Worm (Caenorhabditis elegans): Measurements from ENCODE around the gene ints-7.

ints-7 gene

DNA sequence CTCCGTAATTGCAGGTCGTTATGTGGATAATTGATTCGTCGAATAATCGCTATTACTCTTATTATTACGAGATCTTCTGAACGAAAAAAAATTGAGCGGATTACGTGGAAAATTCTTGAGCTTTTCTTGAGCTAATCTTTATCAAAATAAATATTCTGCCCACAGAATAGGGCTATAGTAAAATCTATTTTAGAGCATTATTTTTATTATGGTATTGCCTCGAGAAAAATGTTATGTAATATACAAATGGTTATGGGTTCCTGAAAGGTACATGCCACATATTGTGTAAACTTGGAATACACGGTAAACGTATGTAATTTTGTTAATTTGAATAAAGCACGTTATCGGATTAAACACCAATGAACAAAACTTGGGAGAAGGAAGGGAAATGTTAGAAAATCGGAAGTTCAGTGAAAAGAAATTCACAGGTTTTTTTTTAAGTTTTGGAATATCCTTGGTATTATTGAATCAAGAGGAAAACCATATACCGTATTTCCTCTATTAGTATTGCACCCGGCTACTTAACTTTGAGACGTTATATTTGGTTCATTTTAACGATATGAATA is 54.6 kb downstream of the ints-7 start (continued):
- TF ChIP-seq egl-27 (tag; optimal IDR thresholded peaks at IDR 0.05) (no peak), nhr-12 (tag; optimal IDR thresholded peaks at IDR 0.05) (no peak), elt-2 (tag; optimal IDR thresholded peaks at IDR 0.05) (peak; percentile 30), ceh-90 (tag; optimal IDR thresholded peaks at IDR 0.05) (no peak), lin-14 (GFP tag; optimal IDR thresholded peaks at IDR 0.05) (no peak), grh-1 (GFP tag; IDR thresholded peaks at IDR 0.05) (no peak), ztf-4 (tag; optimal IDR thresholded peaks at IDR 0.05) (peak; percentile 83), nhr-77 (tag; optimal IDR thresholded peaks at IDR 0.05) (peak; percentile 5), isw-1 (GFP tag; IDR thresholded peaks at IDR 0.05) (no peak), mab-9 (GFP tag; IDR thresholded peaks at IDR 0.05) (no peak), nhr-71 (tag; optimal IDR thresholded peaks at IDR 0.05) (peak; percentile 72), nhr-20 (tag; optimal IDR thresholded peaks at IDR 0.05) (peak; percentile 8), pax-3 (tag; optimal IDR thresholded peaks at IDR 0.05) (no peak), C04F5.9 (tag; optimal IDR thresholded peaks at IDR 0.05) (no peak), hlh-4 (tag; optimal IDR thresholded peaks at IDR 0.05) (no peak), dpl-1 (GFP tag; optimal IDR thresholded peaks at IDR 0.05) (no peak), unc-86 (tag; optimal IDR thresholded peaks at IDR 0.05) (peak; percentile 44), pqm-1 (tag; optimal IDR thresholded peaks at IDR 0.05) (no peak), lsy-2 (tag; optimal IDR thresholded peaks at IDR 0.05) (peak; percentile 25 to 59)

DNA sequence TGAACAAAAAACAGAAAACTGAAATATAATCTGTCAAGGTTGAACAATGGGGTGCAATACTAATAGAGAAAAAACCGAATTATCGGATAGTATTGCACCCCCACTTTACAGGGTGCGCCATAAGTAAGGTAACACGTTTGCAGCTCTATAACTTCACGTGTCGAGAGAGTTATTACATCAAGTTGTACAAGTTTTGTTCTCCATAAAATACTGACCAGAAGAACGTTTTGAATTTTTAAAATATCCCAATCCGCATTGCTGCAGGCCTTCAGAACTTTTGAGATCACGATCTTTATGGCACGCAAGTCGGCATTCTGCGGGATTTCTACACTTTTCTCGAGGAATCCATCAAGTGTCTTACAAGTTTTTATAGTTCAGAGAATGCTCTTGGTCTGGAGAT is 55.2 kb downstream of the ints-7 start:
- no peak for TF ChIP-seq ama-1 (optimal IDR thresholded peaks at IDR 0.05)
- no peak for TF ChIP-seq efl-1 (optimal IDR thresholded peaks at IDR 0.05)
- peak in 1 of 2 experiments; percentile 58 for TF ChIP-seq efl-1 (GFP tag; optimal IDR thresholded peaks at IDR 0.05 in 1 of 2)
